Worm (Caenorhabditis elegans): ENCODE measurements around the gene F55F1.2.

DNA sequence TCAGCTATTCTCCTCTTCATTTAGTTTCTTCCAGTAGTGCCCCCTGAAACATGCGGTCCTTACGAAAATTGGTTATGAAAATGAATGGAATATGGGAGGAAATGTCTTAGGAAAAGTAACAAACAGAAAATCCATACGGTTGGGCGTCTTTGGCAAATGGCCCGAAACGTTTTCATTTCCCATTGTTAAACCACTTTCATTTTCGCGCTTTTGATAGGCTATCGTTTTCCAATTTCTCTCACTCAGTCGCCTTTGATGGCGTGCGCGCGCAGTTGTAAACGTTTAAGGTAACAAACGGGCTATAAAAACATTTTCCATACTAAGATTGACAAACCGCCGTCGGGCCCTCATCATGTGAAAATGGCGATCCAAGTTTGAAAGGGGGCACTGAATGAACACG lies 25.2 kb upstream of the F55F1.2 start:
- TF ChIP-seq fkh-10 (GFP tag; optimal IDR thresholded peaks at IDR 0.05) (no peak), unc-55 (GFP tag; optimal IDR thresholded peaks at IDR 0.05) (no peak), eyg-1 (tag; optimal IDR thresholded peaks at IDR 0.05) (no peak), ceh-48 (tag; optimal IDR thresholded peaks at IDR 0.05) (no peak), pha-4 (tag; optimal IDR thresholded peaks at IDR 0.05) (no peak), nfya-1 (tag; optimal IDR thresholded peaks at IDR 0.05) (no peak), nhr-11 (tag; optimal IDR thresholded peaks at IDR 0.05) (no peak)

Data from whole organism, late embryonic.